Fruit fly (Drosophila melanogaster) whole organism, embryonic: ENCODE data around the gene SIDL.

ENCODE experiments used
- Adf1 ChIP-seq: fragments of 200-800 bp; sonication (Bioruptor generic); IDR thresholded peaks from 2 replicates; pipeline ENCODE4 v1.3.6; 2022; ENCODE audit warnings: missing biosample characterization, missing genetic modification characterization
- CG11247 ChIP-seq: fragments of 200-800 bp; sonication (Bioruptor generic); IDR thresholded peaks from 2 replicates; pipeline ENCODE4 v1.3.6; 2022; ENCODE audit warnings: missing biosample characterization, missing genetic modification characterization
- CG15073 ChIP-seq: fragments of 200-800 bp; sonication (Bioruptor generic); optimal IDR thresholded peaks from 2 replicates; lab custom pipeline; 2016; ENCODE audit warnings: missing biosample characterization, missing genetic modification characterization
- CG15479 ChIP-seq: fragments of 200-800 bp; sonication (Bioruptor generic); optimal IDR thresholded peaks from 3 replicates; lab custom pipeline; 2019; ENCODE audit warnings: missing biosample characterization, mild to moderate bottlenecking, missing genetic modification characterization, moderate library complexity
- CG1602 ChIP-seq: fragments of 200-800 bp; sonication (Bioruptor generic); optimal IDR thresholded peaks from 3 replicates; lab custom pipeline; 2016; ENCODE audit warnings: missing biosample characterization, missing genetic modification characterization
- CG17802 ChIP-seq: fragments of 200-800 bp; sonication (Bioruptor generic); optimal IDR thresholded peaks from 2 replicates; lab custom pipeline; 2018; ENCODE audit warnings: missing biosample characterization, mild to moderate bottlenecking, missing genetic modification characterization, moderate library complexity
- CG17912 ChIP-seq: fragments of 200-800 bp; sonication (Bioruptor generic); optimal IDR thresholded peaks from 2 replicates; lab custom pipeline; 2018; ENCODE audit warnings: missing biosample characterization, mild to moderate bottlenecking, missing genetic modification characterization
- CG18262 ChIP-seq: fragments of 200-800 bp; optimal IDR thresholded peaks from 3 replicates; lab custom pipeline; 2019; ENCODE audit warnings: missing biosample characterization, mild to moderate bottlenecking, missing genetic modification characterization, moderate library complexity
- CG2202 ChIP-seq: fragments of 200-800 bp; sonication (Bioruptor generic); optimal IDR thresholded peaks from 2 replicates; lab custom pipeline; 2018; ENCODE audit warnings: missing biosample characterization, mild to moderate bottlenecking, missing genetic modification characterization
- CG30431 ChIP-seq: fragments of 200-800 bp; sonication (Bioruptor generic); optimal IDR thresholded peaks from 2 replicates; lab custom pipeline; 2017; ENCODE audit warnings: missing biosample characterization, missing genetic modification characterization
- CG31224 ChIP-seq: fragments of 200-800 bp; sonication (Bioruptor generic); IDR thresholded peaks from 2 replicates; pipeline ENCODE4 v1.3.6; 2022; ENCODE audit warnings: missing biosample characterization, missing genetic modification characterization
- CG33213 ChIP-seq: fragments of 200-800 bp; sonication (Bioruptor generic); optimal IDR thresholded peaks from 3 replicates; lab custom pipeline; 2016; ENCODE audit warnings: missing biosample characterization, missing genetic modification characterization
- CG4424 ChIP-seq: fragments of 200-800 bp; sonication (Bioruptor generic); optimal IDR thresholded peaks from 3 replicates; lab custom pipeline; 2016; ENCODE audit warnings: missing biosample characterization, missing genetic modification characterization
- CG6272 ChIP-seq: fragments of 200-800 bp; sonication (Bioruptor generic); IDR thresholded peaks from 2 replicates; pipeline ENCODE4 v1.3.6; 2022; ENCODE audit warnings: missing biosample characterization, missing genetic modification characterization
- CG6813 ChIP-seq: fragments of 200-800 bp; sonication (Bioruptor generic); optimal IDR thresholded peaks from 2 replicates; lab custom pipeline; 2017; ENCODE audit warnings: missing biosample characterization, missing genetic modification characterization, mild to moderate bottlenecking, moderate library complexity, missing genetic modification reagents
- CG7556 ChIP-seq: fragments of 200-800 bp; sonication (Bioruptor generic); optimal IDR thresholded peaks from 2 replicates; lab custom pipeline; 2017; ENCODE audit warnings: missing biosample characterization, mild to moderate bottlenecking, missing genetic modification characterization
- CG9817 ChIP-seq: fragments of 200-800 bp; sonication (Bioruptor generic); optimal IDR thresholded peaks from 2 replicates; lab custom pipeline; 2018; ENCODE audit warnings: missing biosample characterization, mild to moderate bottlenecking, missing genetic modification characterization, moderate library complexity
- Dek ChIP-seq: fragments of 200-800 bp; sonication (Bioruptor generic); optimal IDR thresholded peaks from 3 replicates; lab custom pipeline; 2019; ENCODE audit warnings: missing biosample characterization, mild to moderate bottlenecking, missing genetic modification characterization, moderate library complexity
- Fer1 ChIP-seq: fragments of 200-800 bp; sonication (Bioruptor generic); optimal IDR thresholded peaks from 2 replicates; lab custom pipeline; 2017; ENCODE audit warnings: missing biosample characterization, mild to moderate bottlenecking, missing genetic modification characterization
- HLH54F ChIP-seq: fragments of 200-800 bp; sonication (Bioruptor generic); optimal IDR thresholded peaks from 3 replicates; lab custom pipeline; 2016; ENCODE audit warnings: missing biosample characterization, missing genetic modification characterization
- Hand ChIP-seq: fragments of 200-800 bp; sonication (Bioruptor generic); optimal IDR thresholded peaks from 2 replicates; lab custom pipeline; 2017; ENCODE audit warnings: mild to moderate bottlenecking, missing biosample characterization, missing genetic modification reagents, missing genetic modification characterization
- Hr3 ChIP-seq: fragments of 200-800 bp; sonication (Bioruptor generic); optimal IDR thresholded peaks from 3 replicates; lab custom pipeline; 2016; ENCODE audit warnings: missing biosample characterization, missing genetic modification characterization
- Lpt ChIP-seq: fragments of >200 bp; optimal IDR thresholded peaks from 2 replicates; lab custom pipeline; 2018; ENCODE audit warnings: missing biosample characterization, missing genetic modification characterization
- Neu2 ChIP-seq: fragments of 200-800 bp; sonication (Bioruptor generic); optimal IDR thresholded peaks from 3 replicates; lab custom pipeline; 2016; ENCODE audit warnings: missing biosample characterization, missing genetic modification characterization, borderline replicate concordance
- Rfx ChIP-seq: fragments of 200-800 bp; sonication (Bioruptor generic); IDR thresholded peaks from 2 replicates; pipeline ENCODE4 v1.3.6; 2022; ENCODE audit warnings: missing biosample characterization, missing genetic modification characterization
- Scr ChIP-seq: fragments of 200-800 bp; sonication (Bioruptor generic); IDR thresholded peaks from 2 replicates; pipeline ENCODE4 v1.3.6; 2022; ENCODE audit warnings: missing biosample characterization, missing genetic modification characterization; ENCODE audit not compliant: partially characterized antibody
- Stat92E ChIP-seq, 3 experiments: fragments of >200 bp in 2 of 3; fragments of 200-800 bp in 1 of 3; sonication (Bioruptor generic) in 1 of 3; optimal IDR thresholded peaks; 2 replicates each; lab custom pipeline; 2017 to 2019; ENCODE audit warnings: missing biosample characterization in 3 of 3, missing genetic modification characterization in 3 of 3, mild to moderate bottlenecking in 1 of 3, moderate library complexity in 1 of 3
- Xrp1 ChIP-seq: fragments of 200-800 bp; sonication (Bioruptor generic); IDR thresholded peaks from 2 replicates; pipeline ENCODE4 v1.3.6; 2022; ENCODE audit warnings: missing biosample characterization, missing genetic modification characterization
- YL-1 ChIP-seq: fragments of 200-800 bp; sonication (Bioruptor generic); optimal IDR thresholded peaks from 3 replicates; lab custom pipeline; 2017; ENCODE audit warnings: missing biosample characterization, mild to moderate bottlenecking, missing genetic modification characterization
- ab ChIP-seq: fragments of 200-800 bp; sonication (Bioruptor generic); optimal IDR thresholded peaks from 2 replicates; lab custom pipeline; 2016; ENCODE audit warnings: missing biosample characterization, missing genetic modification characterization
- ato ChIP-seq: fragments of 200-800 bp; sonication (Bioruptor generic); IDR thresholded peaks from 2 replicates; pipeline ENCODE4 v1.3.6; 2022; ENCODE audit warnings: missing biosample characterization, missing genetic modification characterization; ENCODE audit not compliant: partially characterized antibody
- bbx ChIP-seq: fragments of 200-800 bp; sonication (Bioruptor generic); IDR thresholded peaks from 2 replicates; pipeline ENCODE4 v1.3.6; 2022; ENCODE audit warnings: missing biosample characterization, missing genetic modification characterization; ENCODE audit not compliant: partially characterized antibody
- chif ChIP-seq, 2 experiments: fragments of 200-800 bp; sonication (Bioruptor generic); optimal IDR thresholded peaks; 3 replicates each; lab custom pipeline; 2016; ENCODE audit warnings: missing biosample characterization in 2 of 2, missing genetic modification characterization in 2 of 2
- cwo ChIP-seq: fragments of 200-800 bp; sonication (Bioruptor generic); optimal IDR thresholded peaks from 3 replicates; lab custom pipeline; 2017; ENCODE audit warnings: missing biosample characterization, missing genetic modification characterization, mild to moderate bottlenecking, moderate library complexity, missing genetic modification reagents
- dati ChIP-seq: fragments of 200-800 bp; sonication (Bioruptor generic); IDR thresholded peaks from 2 replicates; pipeline ENCODE4 v1.3.6; 2022; ENCODE audit warnings: missing biosample characterization, missing genetic modification characterization
- dmrt11E ChIP-seq: fragments of 200-800 bp; sonication (Bioruptor generic); optimal IDR thresholded peaks from 3 replicates; lab custom pipeline; 2018; ENCODE audit warnings: missing biosample characterization, mild to moderate bottlenecking, missing genetic modification characterization, moderate library complexity
- fd3F ChIP-seq: fragments of 200-800 bp; sonication (Bioruptor generic); optimal IDR thresholded peaks from 2 replicates; lab custom pipeline; 2018; ENCODE audit warnings: missing biosample characterization, mild to moderate bottlenecking, missing genetic modification characterization, moderate library complexity
- grau ChIP-seq: fragments of 200-800 bp; optimal IDR thresholded peaks from 3 replicates; lab custom pipeline; 2019; ENCODE audit warnings: missing biosample characterization, mild to moderate bottlenecking, missing genetic modification characterization, moderate library complexity
- grn ChIP-seq: fragments of 200-800 bp; sonication (Bioruptor generic); optimal IDR thresholded peaks from 3 replicates; lab custom pipeline; 2017; ENCODE audit warnings: missing biosample characterization, missing genetic modification characterization
- h ChIP-seq: fragments of >200 bp; optimal IDR thresholded peaks from 2 replicates; lab custom pipeline; 2017
- jing ChIP-seq: fragments of 200-800 bp; sonication (Bioruptor generic); optimal IDR thresholded peaks from 2 replicates; lab custom pipeline; 2018; ENCODE audit warnings: missing biosample characterization, mild to moderate bottlenecking, missing genetic modification characterization
- mirr ChIP-seq: fragments of 200-800 bp; sonication (Bioruptor generic); optimal IDR thresholded peaks from 3 replicates; lab custom pipeline; 2018; ENCODE audit warnings: missing biosample characterization, mild to moderate bottlenecking, missing genetic modification characterization
- nom ChIP-seq: fragments of 200-800 bp; sonication (Bioruptor generic); optimal IDR thresholded peaks from 2 replicates; lab custom pipeline; 2017; ENCODE audit warnings: missing biosample characterization, missing genetic modification characterization, mild to moderate bottlenecking, moderate library complexity, missing genetic modification reagents
- pan ChIP-seq, 4 experiments: fragments of >200 bp in 3 of 4; fragments of 200-800 bp in 1 of 4; sonication (Bioruptor generic) in 1 of 4; optimal IDR thresholded peaks in 3 of 4; IDR thresholded peaks in 1 of 4; 2 replicates each; pipeline versions ENCODE4 v1.3.6 to Lab custom; 2017 to 2022; ENCODE audit warnings: missing biosample characterization in 2 of 4, missing genetic modification characterization in 2 of 4, mixed read lengths in 1 of 4
- sd ChIP-seq: fragments of 200-800 bp; sonication (Bioruptor generic); optimal IDR thresholded peaks from 3 replicates; lab custom pipeline; 2018; ENCODE audit warnings: missing biosample characterization, mild to moderate bottlenecking, missing genetic modification characterization, moderate library complexity
- seq ChIP-seq: fragments of 200-800 bp; sonication (Bioruptor generic); IDR thresholded peaks from 2 replicates; pipeline ENCODE4 v1.3.6; 2022; ENCODE audit warnings: missing biosample characterization, missing genetic modification characterization
- sima ChIP-seq: fragments of 200-800 bp; sonication (Bioruptor generic); optimal IDR thresholded peaks from 2 replicates; lab custom pipeline; 2016; ENCODE audit warnings: missing biosample characterization, missing genetic modification characterization
- trh ChIP-seq: fragments of 200-800 bp; sonication (Bioruptor generic); optimal IDR thresholded peaks from 2 replicates; lab custom pipeline; 2016; ENCODE audit warnings: missing biosample characterization, missing genetic modification characterization
- vfl ChIP-seq: fragments of 200-800 bp; sonication (Bioruptor generic); optimal IDR thresholded peaks from 2 replicates; lab custom pipeline; 2016; ENCODE audit warnings: missing biosample characterization, missing genetic modification characterization
- wdn ChIP-seq: fragments of 200-800 bp; sonication (Bioruptor generic); IDR thresholded peaks from 2 replicates; pipeline ENCODE4 v1.3.6; 2022; ENCODE audit warnings: missing biosample characterization, missing genetic modification characterization
- zf30C ChIP-seq: fragments of 200-800 bp; sonication (Bioruptor generic); optimal IDR thresholded peaks from 3 replicates; lab custom pipeline; 2018; ENCODE audit warnings: missing biosample characterization, mild to moderate bottlenecking, missing genetic modification characterization

SIDL gene

DNA sequence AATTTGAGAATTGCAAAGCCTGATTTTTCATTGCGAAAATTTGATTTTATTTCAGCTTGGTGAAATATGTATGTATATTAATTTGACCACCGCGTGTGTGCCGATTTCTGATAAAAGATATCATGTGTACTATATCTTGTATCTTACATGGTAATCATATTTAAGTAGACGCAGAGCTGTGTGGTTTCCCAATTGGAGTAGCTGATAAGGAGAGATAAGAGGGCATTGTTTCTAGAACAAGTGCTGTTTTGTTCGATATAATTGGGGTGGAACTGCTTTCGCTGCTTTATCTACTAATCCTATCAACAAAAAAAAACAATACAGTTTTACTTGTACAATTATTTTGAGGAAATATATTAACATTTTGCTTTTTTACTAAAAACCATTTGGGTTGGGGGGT is 27.9 kb upstream of the SIDL start (continued):
- TF ChIP-seq jing (GFP tag; lab: Kevin White, UChicago) (no peak), Hr3 (GFP tag; lab: Kevin White, UChicago) (no peak), nom (GFP tag; lab: Kevin White, UChicago) (no peak), Scr (GFP tag; lab: Robert Waterston, UW) (no peak), grau (tag; lab: Kevin White, UChicago) (no peak), cwo (GFP tag; lab: Kevin White, UChicago) (peak; percentile 0), CG2202 (no peak), CG33213 (no peak), ab (GFP tag; lab: Kevin White, UChicago) (no peak), CG6813 (GFP tag; lab: Kevin White, UChicago) (no peak), h (no peak), Stat92E (GFP tag; optimal IDR thresholded peaks at IDR 0.05; lab: Kevin White, UChicago) (no peak), grn (GFP tag; lab: Kevin White, UChicago) (peak; percentile 69), CG15073 (GFP tag; lab: Kevin White, UChicago) (no peak), Neu2 (no peak), CG17802 (tag; lab: Kevin White, UChicago) (no peak), zf30C (GFP tag; lab: Kevin White, UChicago) (no peak), Fer1 (GFP tag; lab: Kevin White, UChicago) (no peak), YL-1 (GFP tag; lab: Kevin White, UChicago) (no peak), sd (tag; lab: Kevin White, UChicago) (no peak), wdn (no peak), dati (GFP tag; lab: Robert Waterston, UW) (no peak), dmrt11E (tag; lab: Kevin White, UChicago) (no peak), mirr (GFP tag; lab: Kevin White, UChicago) (peak; percentile 18), sima (no peak), CG15479 (GFP tag; lab: Kevin White, UChicago) (peak; percentile 75), vfl (GFP tag; lab: Kevin White, UChicago) (no peak), CG11247 (GFP tag; lab: Robert Waterston, UW) (no peak), ato (GFP tag; lab: Robert Waterston, UW) (no peak), CG6272 (no peak), Dek (tag; lab: Kevin White, UChicago) (no peak), chif (GFP tag; optimal IDR thresholded peaks at IDR 0.05; lab: Kevin White, UChicago) (no peak), CG30431 (GFP tag; lab: Kevin White, UChicago) (no peak), Xrp1 (GFP tag; lab: Robert Waterston, UW) (no peak), trh (GFP tag; lab: Kevin White, UChicago) (no peak), CG4424 (no peak), CG31224 (GFP tag; lab: Robert Waterston, UW) (no peak), Rfx (GFP tag; lab: Robert Waterston, UW) (no peak), HLH54F (GFP tag; lab: Kevin White, UChicago) (no peak), fd3F (no peak), CG9817 (tag; lab: Kevin White, UChicago) (no peak), pan (optimal IDR thresholded peaks at IDR 0.05; lab: Kevin White, UChicago) (no peak), pan (GFP tag; optimal IDR thresholded peaks at IDR 0.05 in 1 of 2, IDR thresholded peaks at IDR 0.05 in 1 of 2) (no peak), seq (GFP tag; lab: Robert Waterston, UW) (no peak), Hand (GFP tag; lab: Kevin White, UChicago) (no peak), bbx (GFP tag; lab: Robert Waterston, UW) (no peak), CG1602 (GFP tag; lab: Kevin White, UChicago) (no peak), CG18262 (tag; lab: Kevin White, UChicago) (no peak), Lpt (GFP tag; lab: Kevin White, UChicago) (no peak), CG7556 (GFP tag; lab: Kevin White, UChicago) (no peak), Adf1 (GFP tag; lab: Robert Waterston, UW) (no peak), CG17912 (GFP tag; lab: Kevin White, UChicago) (no peak)
